Fruit fly (Drosophila melanogaster): ENCODE results near the gene Tm2.

The Tm2 gene

dm6 chr3R:15287763-15288162, 22.2 kb upstream of the Tm2 start (continued):
- TF ChIP-seq CG2199 (GFP tag; IDR thresholded peaks at IDR 0.05): no peak
- TF ChIP-seq CG4617 (GFP tag; optimal IDR thresholded peaks at IDR 0.05; ENCODE audit: borderline replicate concordance): peak; percentile 77
- TF ChIP-seq Dip3 (GFP tag; optimal IDR thresholded peaks at IDR 0.05): peak; percentile 90
- TF ChIP-seq CG1792 (GFP tag; optimal IDR thresholded peaks at IDR 0.05): peak; percentile 4
- TF ChIP-seq bab2 (GFP tag; optimal IDR thresholded peaks at IDR 0.05): no peak
- peak; percentile 57 for TF ChIP-seq CG12659 (GFP tag; optimal IDR thresholded peaks at IDR 0.05)
- no peak for TF ChIP-seq esg (GFP tag; conservative IDR thresholded peaks at IDR 0.05)
- TF ChIP-seq ftz-f1 (GFP tag; optimal IDR thresholded peaks at IDR 0.05): peak; percentile 41
- peak; percentile 84 for TF ChIP-seq HmgZ (tag; optimal IDR thresholded peaks at IDR 0.05)
- TF ChIP-seq mirr (GFP tag; optimal IDR thresholded peaks at IDR 0.05): peak; percentile 8
- TF ChIP-seq CG10431 (GFP tag; optimal IDR thresholded peaks at IDR 0.05): no peak
- no peak for TF ChIP-seq CG3726 (GFP tag; IDR thresholded peaks at IDR 0.05)
- TF ChIP-seq Elba2 (GFP tag; optimal IDR thresholded peaks at IDR 0.05): peak; percentile 88
- TF ChIP-seq nau (GFP tag; optimal IDR thresholded peaks at IDR 0.05): no peak
- TF ChIP-seq CG3995 (GFP tag; optimal IDR thresholded peaks at IDR 0.05): peak; percentile 24
- TF ChIP-seq CG32772 (GFP tag; IDR thresholded peaks at IDR 0.05): no peak
- TF ChIP-seq CG10321 (GFP tag; IDR thresholded peaks at IDR 0.05): no peak
- TF ChIP-seq CrebB (tag; optimal IDR thresholded peaks at IDR 0.05): no peak
- TF ChIP-seq CG1603 (tag; optimal IDR thresholded peaks at IDR 0.05): peak; percentile 92
- no peak for TF ChIP-seq CG14050 (GFP tag; IDR thresholded peaks at IDR 0.05)
- no peak for TF ChIP-seq bbx (GFP tag; IDR thresholded peaks at IDR 0.05; ENCODE audit: partially characterized antibody)
- peak; percentile 8 for TF ChIP-seq hkb (optimal IDR thresholded peaks at IDR 0.05)
- no peak for TF ChIP-seq hkb (GFP tag; IDR thresholded peaks at IDR 0.05)
- peak; percentile 21 for TF ChIP-seq CG12391 (tag; optimal IDR thresholded peaks at IDR 0.05)
- TF ChIP-seq CG10462 (GFP tag; optimal IDR thresholded peaks at IDR 0.05): peak; percentile 82
- peak; percentile 31 for TF ChIP-seq CG12769 (tag; optimal IDR thresholded peaks at IDR 0.05)
- no peak for TF ChIP-seq CG17802 (tag; optimal IDR thresholded peaks at IDR 0.05)
- peak; percentile 43 for TF ChIP-seq zen (tag; optimal IDR thresholded peaks at IDR 0.05)
- no peak for TF ChIP-seq gcm (GFP tag; optimal IDR thresholded peaks at IDR 0.05)
- peak; percentile 35 for TF ChIP-seq CG7987 (GFP tag; optimal IDR thresholded peaks at IDR 0.05)
- TF ChIP-seq CG18011 (GFP tag; optimal IDR thresholded peaks at IDR 0.05): peak; percentile 99
- peak; percentile 88 for TF ChIP-seq Lhr (GFP tag; optimal IDR thresholded peaks at IDR 0.05)
- peak; percentile 7 for TF ChIP-seq CG3065 (GFP tag; optimal IDR thresholded peaks at IDR 0.05)
- peak; percentile 96 for TF ChIP-seq Sin3A (optimal IDR thresholded peaks at IDR 0.05)
- TF ChIP-seq lbe (GFP tag; optimal IDR thresholded peaks at IDR 0.05): peak; percentile 52
- TF ChIP-seq disco-r (GFP tag; optimal IDR thresholded peaks at IDR 0.05): no peak
- TF ChIP-seq CG15601 (tag; optimal IDR thresholded peaks at IDR 0.05): no peak
- no peak for TF ChIP-seq Jarid2 (GFP tag; optimal IDR thresholded peaks at IDR 0.05)
- TF ChIP-seq CG34376 (GFP tag; optimal IDR thresholded peaks at IDR 0.05): no peak
- TF ChIP-seq Gsc (GFP tag; IDR thresholded peaks at IDR 0.05): no peak
- TF ChIP-seq CG12299 (tag; optimal IDR thresholded peaks at IDR 0.05): no peak
- peak; percentile 18 for TF ChIP-seq CG7928 (GFP tag; optimal IDR thresholded peaks at IDR 0.05)
- TF ChIP-seq CG9727 (GFP tag; optimal IDR thresholded peaks at IDR 0.05): peak; percentile 13
- peak; percentile 89 for TF ChIP-seq CG2116 (GFP tag; optimal IDR thresholded peaks at IDR 0.05)
- peak; percentile 37 for TF ChIP-seq CG8924 (tag; optimal IDR thresholded peaks at IDR 0.05)
- peak; percentile 85 for TF ChIP-seq scrt (GFP tag; optimal IDR thresholded peaks at IDR 0.05)
- no peak for TF ChIP-seq tio (GFP tag; optimal IDR thresholded peaks at IDR 0.05)
- TF ChIP-seq sc (optimal IDR thresholded peaks at IDR 0.05): no peak
- no peak for TF ChIP-seq sc (GFP tag; optimal IDR thresholded peaks at IDR 0.05)
- no peak for TF ChIP-seq CG43689 (GFP tag; IDR thresholded peaks at IDR 0.05)
- TF ChIP-seq CG13894 (tag; optimal IDR thresholded peaks at IDR 0.05): peak; percentile 14
- TF ChIP-seq caup (GFP tag; optimal IDR thresholded peaks at IDR 0.05; ENCODE audit: severe bottlenecking): no peak
